Fruit fly (Drosophila melanogaster): Measurements from ENCODE around the gene gish.
A peak's percentile ranks its signal among the peaks of the same experiment; 100 is the strongest.

gish gene

dm6 chr3R:16248500-16249025, 23.7 kb upstream of the gish start:
- TF ChIP-seq CG17801 (GFP tag; optimal IDR thresholded peaks at IDR 0.05; ENCODE audit: partially characterized antibody) = no peak

dm6 chr3R:16249510-16249828, 22.8 kb upstream of the gish start:
- no peak for TF ChIP-seq CG17801 (GFP tag; optimal IDR thresholded peaks at IDR 0.05; ENCODE audit: partially characterized antibody)

dm6 chr3R:16249829-16250814, 22.1 kb upstream of the gish start:
- peak; percentile 61 for TF ChIP-seq CG17801 (GFP tag; optimal IDR thresholded peaks at IDR 0.05; ENCODE audit: partially characterized antibody)

dm6 chr3R:16251270-16251925, 20.9 kb upstream of the gish start:
- TF ChIP-seq CG17801 (GFP tag; optimal IDR thresholded peaks at IDR 0.05; ENCODE audit: partially characterized antibody) = no peak

- TF ChIP-seq CG17801 (GFP tag; optimal IDR thresholded peaks at IDR 0.05; ENCODE audit: partially characterized antibody) = no peak
Measured at dm6 chr3R:16251926-16252287, 20.3 kb upstream of the gish start.

DNA sequence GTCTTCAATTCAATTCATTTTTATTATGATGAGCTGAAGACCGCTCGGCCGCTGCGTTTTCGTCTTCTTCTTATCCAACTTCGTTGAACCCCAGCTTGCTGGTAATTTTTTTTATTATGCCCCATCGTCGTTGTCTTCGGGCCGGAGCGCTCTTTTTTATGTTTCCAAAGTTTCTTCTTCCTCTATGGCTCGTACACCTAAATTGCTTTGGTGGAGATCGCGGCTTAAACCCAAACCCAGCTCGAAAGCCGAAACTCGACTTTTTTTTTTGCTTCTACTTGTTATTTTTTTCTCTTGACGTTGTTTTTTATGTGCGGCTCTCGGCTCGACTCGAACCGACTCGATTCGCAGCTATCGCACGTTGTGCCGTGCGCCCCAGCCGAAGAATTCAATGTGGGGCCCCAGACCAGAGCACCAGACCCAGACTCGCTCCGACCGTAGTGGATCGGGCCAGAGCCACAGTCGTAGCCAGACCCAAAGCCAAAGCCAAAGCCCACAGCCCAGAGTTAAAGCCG, 19.3 kb upstream of the gish start:
- TF ChIP-seq CG17801 (GFP tag; optimal IDR thresholded peaks at IDR 0.05; ENCODE audit: partially characterized antibody) = no peak

dm6 chr3R:16253427-16253883, 18.8 kb upstream of the gish start:
- TF ChIP-seq CG17801 (GFP tag; optimal IDR thresholded peaks at IDR 0.05; ENCODE audit: partially characterized antibody) = peak; percentile 36

- TF ChIP-seq CG17801 (GFP tag; optimal IDR thresholded peaks at IDR 0.05; ENCODE audit: partially characterized antibody) = no peak
Measured at dm6 chr3R:16253974-16254408, 18.3 kb upstream of the gish start.

DNA sequence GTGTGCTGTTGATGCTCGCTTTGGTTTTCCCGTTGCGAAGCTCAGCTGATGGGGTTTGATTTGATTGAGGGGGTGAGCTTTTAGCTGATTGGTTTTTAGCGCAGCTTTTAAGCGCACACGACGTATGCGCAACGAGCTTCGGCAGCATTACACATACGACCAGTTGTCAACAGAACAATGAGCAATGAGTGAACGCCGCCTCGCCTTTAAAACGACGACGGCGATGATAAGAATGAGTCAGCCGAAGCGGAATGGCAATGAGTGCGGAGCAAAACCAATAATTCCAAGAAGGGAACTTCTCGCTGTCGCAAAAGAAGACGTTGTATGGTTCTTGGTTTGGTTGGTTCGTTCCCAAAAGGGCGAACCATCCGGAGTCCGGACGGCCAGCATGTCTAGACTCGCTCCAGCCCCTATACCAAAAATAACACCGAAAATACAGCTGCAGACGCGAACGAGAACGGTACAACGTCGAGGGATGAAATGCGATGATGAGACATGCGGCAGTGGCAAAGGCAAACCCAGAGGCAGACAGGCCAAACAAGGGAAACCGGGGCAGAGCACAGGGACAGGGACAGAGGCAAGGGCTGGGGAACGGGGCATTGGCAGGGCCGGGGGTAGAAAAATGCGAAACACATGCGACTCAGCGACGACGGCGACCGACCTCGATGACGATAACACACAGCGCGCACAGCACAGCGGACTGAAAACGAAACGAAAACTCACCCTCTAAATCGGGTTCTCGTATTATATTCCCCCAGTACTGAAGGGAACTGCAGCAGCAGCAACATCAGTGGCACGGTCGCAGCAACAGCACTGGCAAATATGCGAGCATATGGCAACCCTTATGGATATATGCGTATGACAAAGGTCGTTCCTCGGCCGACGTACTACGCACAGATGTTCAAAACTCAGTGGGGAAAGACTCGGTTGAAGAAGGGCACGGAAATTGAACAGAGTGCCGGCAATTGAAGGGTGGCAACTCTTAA, 17.3 kb upstream of the gish start:
- peak; percentile 5 for TF ChIP-seq CG17801 (GFP tag; optimal IDR thresholded peaks at IDR 0.05; ENCODE audit: partially characterized antibody)

- no peak for TF ChIP-seq CG17801 (GFP tag; optimal IDR thresholded peaks at IDR 0.05; ENCODE audit: partially characterized antibody)
Measured at dm6 chr3R:16256135-16256534, 16.1 kb upstream of the gish start.

DNA sequence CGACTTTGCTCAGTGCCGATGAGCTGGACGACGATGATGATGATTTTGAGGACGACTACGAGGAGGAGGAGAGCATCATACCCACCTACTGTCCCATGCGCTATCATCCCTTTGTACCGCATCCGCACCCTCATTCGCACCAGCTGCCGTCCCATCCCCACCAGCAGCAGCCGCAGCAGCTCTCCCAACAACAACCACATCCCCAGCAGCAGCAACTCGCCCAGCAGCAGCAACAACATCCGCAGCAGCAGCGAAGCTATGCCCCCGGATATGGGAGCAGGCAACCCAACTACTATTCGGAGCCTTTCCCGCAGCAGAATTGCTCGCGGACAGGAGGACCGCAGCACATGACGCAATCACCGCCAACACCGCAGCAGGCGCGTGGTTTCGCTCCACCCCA, 14.9 kb upstream of the gish start:
- no peak for TF ChIP-seq CG17801 (GFP tag; optimal IDR thresholded peaks at IDR 0.05; ENCODE audit: partially characterized antibody)

- TF ChIP-seq CG17801 (GFP tag; optimal IDR thresholded peaks at IDR 0.05; ENCODE audit: partially characterized antibody) = peak; percentile 37
Measured at dm6 chr3R:16260385-16261169, 11.7 kb upstream of the gish start.

DNA sequence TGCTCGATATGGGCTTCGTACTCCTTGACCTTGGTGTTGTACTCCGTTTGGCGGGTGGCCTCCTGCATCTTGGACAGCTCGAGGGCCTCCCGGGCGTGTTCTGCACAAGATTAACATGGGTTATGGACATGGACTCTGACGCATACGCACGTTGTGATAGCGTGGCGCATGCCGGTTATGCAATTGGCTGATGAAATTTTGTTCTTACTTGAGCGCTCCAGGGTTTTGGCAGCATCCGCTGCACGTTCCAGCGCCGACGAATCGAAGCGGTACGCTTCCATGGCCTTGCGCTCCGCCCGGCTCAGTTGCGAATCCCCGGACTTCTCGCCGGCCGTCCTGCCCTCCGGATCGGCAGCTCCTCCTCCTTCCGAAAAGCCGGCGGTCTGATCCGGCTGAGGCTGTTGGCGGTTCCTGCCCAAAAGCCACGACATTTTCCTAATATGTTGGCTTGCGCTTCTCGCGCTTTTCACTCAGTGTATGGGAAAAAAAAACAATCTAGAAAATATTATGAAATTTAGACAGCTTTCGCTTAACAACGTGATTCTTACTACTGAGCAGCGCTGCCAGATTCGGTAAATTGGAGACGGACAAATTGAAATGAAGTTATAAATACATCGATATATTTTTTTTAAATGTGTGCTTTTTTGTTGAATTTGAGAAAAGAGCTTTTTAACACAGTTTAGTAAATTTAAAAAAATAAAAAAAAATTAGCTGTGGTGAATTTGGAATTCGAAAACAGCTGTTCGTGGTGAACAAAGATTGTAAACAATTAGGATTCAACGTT, 8.5 kb upstream of the gish start, which contains the start of the genes bor and asun:
Gene bor, minus strand, starts transcription at position 594 of the 784 bp plus-strand sequence.
Gene asun, plus strand, starts transcription at position 750 of the 784 bp plus-strand sequence.
- TF ChIP-seq CG17801 (GFP tag; optimal IDR thresholded peaks at IDR 0.05; ENCODE audit: partially characterized antibody) = peak; percentile 67

All from ovary, adult (tissue).